Fruit fly (Drosophila melanogaster) whole organism, embryonic: Measurements from ENCODE around the gene Pex1.
A peak's percentile ranks its signal among the peaks of the same experiment; 100 is the strongest.

Experiments used
- ATbp ChIP-seq: fragments of 200-800 bp; sonication (Bioruptor generic); optimal IDR thresholded peaks from 2 replicates; lab custom pipeline; 2017; ENCODE audit warnings: missing biosample characterization, mild to moderate bottlenecking, missing genetic modification characterization, missing genetic modification reagents
- Adf1 ChIP-seq: fragments of 200-800 bp; sonication (Bioruptor generic); IDR thresholded peaks from 2 replicates; pipeline ENCODE4 v1.3.6; 2022; ENCODE audit warnings: missing biosample characterization, missing genetic modification characterization
- CG10147 ChIP-seq: fragments of 200-800 bp; sonication (Bioruptor generic); optimal IDR thresholded peaks from 2 replicates; lab custom pipeline; 2019; ENCODE audit warnings: missing biosample characterization, mild to moderate bottlenecking, missing genetic modification characterization, moderate library complexity
- CG10431 ChIP-seq: fragments of 200-800 bp; sonication (Bioruptor generic); optimal IDR thresholded peaks from 3 replicates; lab custom pipeline; 2018; ENCODE audit warnings: missing biosample characterization, mild to moderate bottlenecking, missing genetic modification characterization
- CG11247 ChIP-seq: fragments of 200-800 bp; sonication (Bioruptor generic); IDR thresholded peaks from 2 replicates; pipeline ENCODE4 v1.3.6; 2022; ENCODE audit warnings: missing biosample characterization, missing genetic modification characterization
- CG14860 ChIP-seq: fragments of 200-800 bp; sonication (Bioruptor generic); IDR thresholded peaks from 3 replicates; pipeline ENCODE4 v1.3.6; 2022; ENCODE audit warnings: missing biosample characterization, missing genetic modification characterization; ENCODE audit not compliant: partially characterized antibody
- CG15011 ChIP-seq: fragments of 200-800 bp; sonication (Bioruptor generic); optimal IDR thresholded peaks from 3 replicates; lab custom pipeline; 2018; ENCODE audit warnings: missing biosample characterization, mild to moderate bottlenecking, missing genetic modification characterization
- CG15514 ChIP-seq: fragments of 200-800 bp; sonication (Bioruptor generic); optimal IDR thresholded peaks from 3 replicates; lab custom pipeline; 2017; ENCODE audit warnings: missing biosample characterization, missing genetic modification characterization, mild to moderate bottlenecking, moderate library complexity, missing genetic modification reagents
- CG15696 ChIP-seq: fragments of 200-800 bp; sonication (Bioruptor generic); optimal IDR thresholded peaks from 2 replicates; lab custom pipeline; 2019; ENCODE audit warnings: missing biosample characterization, mild to moderate bottlenecking, missing genetic modification characterization, moderate library complexity
- CG16863 ChIP-seq: fragments of 200-800 bp; sonication (Bioruptor generic); optimal IDR thresholded peaks from 3 replicates; lab custom pipeline; 2016; ENCODE audit warnings: missing biosample characterization, missing genetic modification characterization
- CG17912 ChIP-seq: fragments of 200-800 bp; sonication (Bioruptor generic); optimal IDR thresholded peaks from 2 replicates; lab custom pipeline; 2018; ENCODE audit warnings: missing biosample characterization, mild to moderate bottlenecking, missing genetic modification characterization
- CG1832 ChIP-seq: fragments of 200-800 bp; sonication (Bioruptor generic); optimal IDR thresholded peaks from 2 replicates; lab custom pipeline; 2017; ENCODE audit warnings: missing biosample characterization, mild to moderate bottlenecking, missing genetic modification characterization, inconsistent platforms
- CG18476 ChIP-seq: fragments of 200-800 bp; sonication (Bioruptor generic); optimal IDR thresholded peaks from 2 replicates; lab custom pipeline; 2016; ENCODE audit warnings: missing biosample characterization, mild to moderate bottlenecking, missing genetic modification characterization
- CG2889 ChIP-seq: fragments of 200-800 bp; sonication (Bioruptor generic); IDR thresholded peaks from 3 replicates; pipeline ENCODE4 v1.3.6; 2022; ENCODE audit warnings: missing biosample characterization, missing genetic modification characterization
- CG3065 ChIP-seq: fragments of 200-800 bp; sonication (Bioruptor generic); optimal IDR thresholded peaks from 2 replicates; lab custom pipeline; 2016; ENCODE audit warnings: missing biosample characterization, missing genetic modification characterization
- CG3163 ChIP-seq: fragments of 200-800 bp; sonication (Bioruptor generic); optimal IDR thresholded peaks from 3 replicates; lab custom pipeline; 2016; ENCODE audit warnings: missing biosample characterization, missing genetic modification characterization
- CG4360 ChIP-seq: fragments of 200-800 bp; sonication (Bioruptor generic); IDR thresholded peaks from 2 replicates; pipeline ENCODE4 v1.3.6; 2022; ENCODE audit warnings: missing biosample characterization, missing genetic modification characterization
- CG6254 ChIP-seq: fragments of 200-800 bp; sonication (Bioruptor generic); optimal IDR thresholded peaks from 3 replicates; lab custom pipeline; 2017; ENCODE audit warnings: mild to moderate bottlenecking, missing biosample characterization, missing genetic modification reagents, missing genetic modification characterization
- CG6854 ChIP-seq: fragments of 200-800 bp; sonication (Bioruptor generic); optimal IDR thresholded peaks from 3 replicates; lab custom pipeline; 2017; ENCODE audit warnings: missing biosample characterization, mild to moderate bottlenecking, missing genetic modification characterization
- CG9797 ChIP-seq: fragments of 200-800 bp; sonication (Bioruptor generic); optimal IDR thresholded peaks from 3 replicates; lab custom pipeline; 2018; ENCODE audit warnings: missing biosample characterization, mild to moderate bottlenecking, missing genetic modification characterization
- CoRest ChIP-seq: fragments of 200-800 bp; sonication (Bioruptor generic); optimal IDR thresholded peaks from 3 replicates; lab custom pipeline; 2018; ENCODE audit warnings: missing biosample characterization, mild to moderate bottlenecking, missing genetic modification characterization, moderate library complexity
- Deaf1 ChIP-seq: fragments of 200-800 bp; optimal IDR thresholded peaks from 3 replicates; lab custom pipeline; 2019; ENCODE audit warnings: missing biosample characterization, mild to moderate bottlenecking, missing genetic modification characterization, moderate library complexity
- H15 ChIP-seq: fragments of 200-800 bp; sonication (Bioruptor generic); IDR thresholded peaks from 3 replicates; pipeline ENCODE4 v1.3.6; 2022; ENCODE audit warnings: missing biosample characterization, missing genetic modification characterization
- HHEX ChIP-seq: fragments of 200-800 bp; sonication (Bioruptor generic); optimal IDR thresholded peaks from 3 replicates; lab custom pipeline; 2017; ENCODE audit warnings: missing biosample characterization, mild to moderate bottlenecking, missing genetic modification characterization, missing genetic modification reagents
- Myb ChIP-seq: fragments of 200-800 bp; sonication (Bioruptor generic); optimal IDR thresholded peaks from 2 replicates; lab custom pipeline; 2016; ENCODE audit warnings: missing biosample characterization, missing genetic modification characterization
- NC2α ChIP-seq: fragments of 200-800 bp; sonication (Bioruptor generic); optimal IDR thresholded peaks from 2 replicates; lab custom pipeline; 2016; ENCODE audit warnings: missing biosample characterization, missing genetic modification characterization
- Neu2 ChIP-seq: fragments of 200-800 bp; sonication (Bioruptor generic); optimal IDR thresholded peaks from 3 replicates; lab custom pipeline; 2016; ENCODE audit warnings: missing biosample characterization, missing genetic modification characterization, borderline replicate concordance
- Nf-YA ChIP-seq: fragments of 200-800 bp; sonication (Bioruptor generic); IDR thresholded peaks from 2 replicates; pipeline ENCODE4 v1.3.6; 2022; ENCODE audit warnings: missing biosample characterization, missing genetic modification characterization
- Ptx1 ChIP-seq: fragments of 200-800 bp; sonication (Bioruptor generic); IDR thresholded peaks from 2 replicates; pipeline ENCODE4 v1.3.6; 2022; ENCODE audit warnings: missing biosample characterization, missing genetic modification characterization
- Ssrp ChIP-seq: fragments of 200-800 bp; sonication (Bioruptor generic); optimal IDR thresholded peaks from 2 replicates; lab custom pipeline; 2018; ENCODE audit warnings: missing biosample characterization, mild to moderate bottlenecking, missing genetic modification characterization, moderate library complexity
- amos ChIP-seq: fragments of 200-800 bp; sonication (Bioruptor generic); IDR thresholded peaks from 2 replicates; pipeline ENCODE4 v1.3.6; 2022; ENCODE audit warnings: missing biosample characterization, missing genetic modification characterization; ENCODE audit not compliant: partially characterized antibody
- az2 ChIP-seq: fragments of 200-800 bp; sonication (Bioruptor generic); optimal IDR thresholded peaks from 3 replicates; lab custom pipeline; 2016; ENCODE audit warnings: missing biosample characterization, missing genetic modification characterization
- br ChIP-seq: fragments of >200 bp; optimal IDR thresholded peaks from 2 replicates; lab custom pipeline; 2017
- chinmo ChIP-seq: fragments of 200-800 bp; sonication (Bioruptor generic); IDR thresholded peaks from 4 replicates; pipeline ENCODE4 v1.3.6; 2022; ENCODE audit warnings: missing biosample characterization, missing genetic modification characterization; ENCODE audit not compliant: partially characterized antibody
- dimm ChIP-seq: fragments of 200-800 bp; sonication (Bioruptor generic); IDR thresholded peaks from 2 replicates; pipeline ENCODE4 v1.3.6; 2022; ENCODE audit warnings: missing biosample characterization, missing genetic modification characterization
- dm ChIP-seq: fragments of 200-800 bp; sonication (Bioruptor generic); optimal IDR thresholded peaks from 3 replicates; lab custom pipeline; 2016; ENCODE audit warnings: missing biosample characterization, missing genetic modification characterization
- dmrt11E ChIP-seq: fragments of 200-800 bp; sonication (Bioruptor generic); optimal IDR thresholded peaks from 3 replicates; lab custom pipeline; 2018; ENCODE audit warnings: missing biosample characterization, mild to moderate bottlenecking, missing genetic modification characterization, moderate library complexity
- gem ChIP-seq: fragments of 200-800 bp; sonication (Bioruptor generic); optimal IDR thresholded peaks from 2 replicates; lab custom pipeline; 2019; ENCODE audit warnings: missing biosample characterization, mild to moderate bottlenecking, missing genetic modification characterization, moderate library complexity
- hth ChIP-seq: fragments of >200 bp; optimal IDR thresholded peaks from 2 replicates; lab custom pipeline; 2017; ENCODE audit warnings: inconsistent platforms
- ken ChIP-seq: fragments of 200-800 bp; sonication (Bioruptor generic); IDR thresholded peaks from 3 replicates; pipeline ENCODE4 v1.3.6; 2022; ENCODE audit warnings: missing biosample characterization, missing genetic modification characterization
- mirr ChIP-seq: fragments of 200-800 bp; sonication (Bioruptor generic); optimal IDR thresholded peaks from 3 replicates; lab custom pipeline; 2018; ENCODE audit warnings: missing biosample characterization, mild to moderate bottlenecking, missing genetic modification characterization
- org-1 ChIP-seq: fragments of 200-800 bp; sonication (Bioruptor generic); optimal IDR thresholded peaks from 2 replicates; lab custom pipeline; 2017; ENCODE audit warnings: missing biosample characterization, missing genetic modification characterization
- salm ChIP-seq: fragments of 200-800 bp; sonication (Bioruptor generic); optimal IDR thresholded peaks from 2 replicates; lab custom pipeline; 2018; ENCODE audit warnings: missing biosample characterization, mild to moderate bottlenecking, missing genetic modification characterization
- shn ChIP-seq: fragments of 200-800 bp; sonication (Bioruptor generic); optimal IDR thresholded peaks from 3 replicates; lab custom pipeline; 2016; ENCODE audit warnings: missing biosample characterization, missing genetic modification characterization
- slp2 ChIP-seq: fragments of 200-800 bp; sonication (Bioruptor generic); optimal IDR thresholded peaks from 2 replicates; lab custom pipeline; 2016; ENCODE audit warnings: missing biosample characterization, missing genetic modification characterization
- so ChIP-seq: fragments of 200-800 bp; sonication (Bioruptor generic); IDR thresholded peaks from 3 replicates; pipeline ENCODE4 v1.3.6; 2022; ENCODE audit warnings: missing biosample characterization, missing genetic modification characterization
- sob ChIP-seq: fragments of 200-800 bp; sonication (Bioruptor generic); IDR thresholded peaks from 2 replicates; pipeline ENCODE4 v1.3.6; 2022; ENCODE audit warnings: missing biosample characterization, missing genetic modification characterization
- sug ChIP-seq: fragments of 200-800 bp; optimal IDR thresholded peaks from 2 replicates; lab custom pipeline; 2019; ENCODE audit warnings: missing biosample characterization, mild to moderate bottlenecking, missing genetic modification characterization, moderate library complexity
- tap ChIP-seq: fragments of 200-800 bp; optimal IDR thresholded peaks from 3 replicates; lab custom pipeline; 2019; ENCODE audit warnings: missing biosample characterization, mild to moderate bottlenecking, missing genetic modification characterization, moderate library complexity
- unc-4 ChIP-seq: fragments of 200-800 bp; sonication (Bioruptor generic); IDR thresholded peaks from 2 replicates; pipeline ENCODE4 v1.3.6; 2022; ENCODE audit warnings: missing biosample characterization, missing genetic modification characterization; ENCODE audit not compliant: partially characterized antibody
- unpg ChIP-seq: fragments of 200-800 bp; sonication (Bioruptor generic); optimal IDR thresholded peaks from 3 replicates; lab custom pipeline; 2018; ENCODE audit warnings: missing biosample characterization, mild to moderate bottlenecking, missing genetic modification characterization, moderate library complexity
- zfh2 ChIP-seq: fragments of 200-800 bp; sonication (Bioruptor generic); optimal IDR thresholded peaks from 2 replicates; lab custom pipeline; 2016; ENCODE audit warnings: missing biosample characterization, missing genetic modification characterization

The Pex1 gene

DNA sequence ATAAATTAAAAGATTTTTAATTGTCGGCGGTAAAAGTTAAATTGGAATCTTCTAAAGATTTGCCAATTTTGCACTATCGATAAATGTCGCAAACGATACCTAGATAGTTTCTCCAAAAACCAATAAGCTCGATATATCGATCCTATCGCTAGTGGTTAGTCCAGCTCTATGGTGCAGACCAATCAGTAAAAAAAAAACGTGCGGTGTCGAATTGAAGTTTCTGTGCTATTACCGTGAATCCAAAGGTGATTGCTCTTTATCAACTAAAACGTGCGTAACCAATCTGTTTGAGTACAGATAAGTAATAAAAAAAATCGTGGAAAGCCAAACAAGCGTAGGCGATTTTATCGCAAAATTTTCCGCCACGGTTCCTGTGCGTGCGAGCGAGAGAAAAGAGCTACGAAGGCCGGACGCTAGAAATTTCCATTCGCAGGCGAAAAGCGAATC, 34.8 kb upstream of the Pex1 start, which contains the start of gene Hsp110 (continued):
- TF ChIP-seq CG14860 (GFP tag; lab: Robert Waterston, UW): peak; percentile 98
- no peak for TF ChIP-seq CG18476
- no peak for TF ChIP-seq CG15011 (GFP tag; lab: Kevin White, UChicago)
- no peak for TF ChIP-seq Neu2 (GFP tag; lab: Kevin White, UChicago)
- TF ChIP-seq CG10147 (GFP tag; lab: Kevin White, UChicago): no peak
- TF ChIP-seq Adf1: 0 out of 2 replicates have a peak, but pooled peaks have one; percentile 14
- no peak for TF ChIP-seq ken
- no peak for TF ChIP-seq CG3065 (GFP tag; lab: Kevin White, UChicago)
- TF ChIP-seq CG15514 (GFP tag; lab: Kevin White, UChicago): peak; percentile 76
- no peak for TF ChIP-seq br (lab: Kevin White, UChicago)
- peak; percentile 62 for TF ChIP-seq Myb (GFP tag; lab: Kevin White, UChicago)
- no peak for TF ChIP-seq Ptx1
- no peak for TF ChIP-seq CG4360
- TF ChIP-seq sug (tag; lab: Kevin White, UChicago): peak; percentile 49
- TF ChIP-seq org-1 (GFP tag; lab: Kevin White, UChicago): no peak
- TF ChIP-seq NC2α (GFP tag; lab: Kevin White, UChicago): no peak
- TF ChIP-seq CG1832 (GFP tag; lab: Kevin White, UChicago): peak; percentile 60
- peak; percentile 51 for TF ChIP-seq mirr
- no peak for TF ChIP-seq CG6854
- TF ChIP-seq hth (lab: Kevin White, UChicago): no peak
- TF ChIP-seq gem (tag; lab: Kevin White, UChicago): peak; percentile 24
- TF ChIP-seq CG16863: no peak
- peak; percentile 7 for TF ChIP-seq unpg (GFP tag; lab: Kevin White, UChicago)
- TF ChIP-seq so: no peak
- peak; percentile 37; the same call in 1 of the 2 replicates for TF ChIP-seq sob (GFP tag; lab: Robert Waterston, UW)
- TF ChIP-seq slp2 (GFP tag; lab: Kevin White, UChicago): no peak
- no peak for TF ChIP-seq CG15696 (tag; lab: Kevin White, UChicago)
- TF ChIP-seq zfh2: peak; percentile 33
- no peak for TF ChIP-seq CG11247 (GFP tag; lab: Robert Waterston, UW)
- no peak for TF ChIP-seq HHEX
- no peak for TF ChIP-seq CG3163 (GFP tag; lab: Kevin White, UChicago)
- TF ChIP-seq tap (tag; lab: Kevin White, UChicago): no peak
- TF ChIP-seq Deaf1 (tag; lab: Kevin White, UChicago): no peak
- peak; percentile 100 for TF ChIP-seq amos (GFP tag; lab: Robert Waterston, UW)
- TF ChIP-seq Ssrp (tag; lab: Kevin White, UChicago): no peak
- TF ChIP-seq CG10431 (GFP tag; lab: Kevin White, UChicago): no peak
- TF ChIP-seq dimm: no peak
- peak; percentile 83 for TF ChIP-seq dm (GFP tag; lab: Kevin White, UChicago)
- peak; percentile 56 for TF ChIP-seq CG6254 (GFP tag; lab: Kevin White, UChicago)
- TF ChIP-seq CoRest (tag; lab: Kevin White, UChicago): peak; percentile 40
- TF ChIP-seq chinmo (GFP tag; lab: Robert Waterston, UW): peak; percentile 99
- TF ChIP-seq Nf-YA (GFP tag; lab: Robert Waterston, UW): no peak
- TF ChIP-seq dmrt11E (tag; lab: Kevin White, UChicago): no peak
- peak; percentile 62 for TF ChIP-seq CG17912
- TF ChIP-seq salm: no peak
- no peak for TF ChIP-seq CG9797
- no peak for TF ChIP-seq shn
- peak; percentile 99 for TF ChIP-seq unc-4
- TF ChIP-seq ATbp (GFP tag; lab: Kevin White, UChicago): no peak
- TF ChIP-seq az2 (GFP tag; lab: Kevin White, UChicago): no peak
- TF ChIP-seq H15 (GFP tag; lab: Robert Waterston, UW): no peak
- no peak for TF ChIP-seq CG2889 (GFP tag; lab: Robert Waterston, UW)
